Worm (Caenorhabditis elegans) whole organism, midembryonic: ENCODE measurements around the gene gst-9.

Source experiments
- T22C8.4 ChIP-seq: fragments of 200-800 bp; sonication (Bioruptor generic); IDR thresholded peaks from 2 replicates; pipeline ENCODE4 v1.3.6; 2022; ENCODE audit warnings: missing genetic modification characterization, missing compliant biosample characterization
- flt-1 ChIP-seq: fragments of 200-800 bp; sonication (Bioruptor generic); IDR thresholded peaks from 2 replicates; pipeline ENCODE4 v1.3.6; 2022; ENCODE audit warnings: missing genetic modification characterization, missing compliant biosample characterization
- klf-2 ChIP-seq: fragments of 200-800 bp; sonication (Bioruptor generic); conservative IDR thresholded peaks from 2 replicates; pipeline ENCODE4 v1.3.6; 2022; ENCODE audit warnings: missing genetic modification reagents, missing genetic modification characterization, missing compliant biosample characterization
- med-1 ChIP-seq: sonication (generic microtip); optimal IDR thresholded peaks from 2 replicates; lab custom pipeline; 2017; ENCODE audit warnings: missing genetic modification characterization, mild to moderate bottlenecking, missing compliant biosample characterization, antibody characterized with exemption, missing genetic modification reagents; ENCODE audit not compliant: insufficient read depth
- ref-1 ChIP-seq: fragments of 200-800 bp; sonication (Bioruptor generic); conservative IDR thresholded peaks from 2 replicates; pipeline ENCODE4 v1.3.6; 2022; ENCODE audit warnings: missing genetic modification reagents, missing genetic modification characterization, missing compliant biosample characterization
- tab-1 ChIP-seq: fragments of 200-800 bp; sonication (Bioruptor generic); IDR thresholded peaks from 2 replicates; pipeline ENCODE4 v1.3.6; 2022; ENCODE audit warnings: missing genetic modification characterization, missing compliant biosample characterization
- ztf-23 ChIP-seq: fragments of 200-800 bp; sonication (Bioruptor generic); IDR thresholded peaks from 2 replicates; pipeline ENCODE4 v1.3.6; 2022; ENCODE audit warnings: missing genetic modification reagents, missing genetic modification characterization, missing compliant biosample characterization
- ztf-29 ChIP-seq: fragments of 200-800 bp; sonication (Bioruptor generic); IDR thresholded peaks from 2 replicates; pipeline ENCODE4 v1.3.6; 2022; ENCODE audit warnings: missing genetic modification reagents, missing genetic modification characterization, missing compliant biosample characterization

DNA sequence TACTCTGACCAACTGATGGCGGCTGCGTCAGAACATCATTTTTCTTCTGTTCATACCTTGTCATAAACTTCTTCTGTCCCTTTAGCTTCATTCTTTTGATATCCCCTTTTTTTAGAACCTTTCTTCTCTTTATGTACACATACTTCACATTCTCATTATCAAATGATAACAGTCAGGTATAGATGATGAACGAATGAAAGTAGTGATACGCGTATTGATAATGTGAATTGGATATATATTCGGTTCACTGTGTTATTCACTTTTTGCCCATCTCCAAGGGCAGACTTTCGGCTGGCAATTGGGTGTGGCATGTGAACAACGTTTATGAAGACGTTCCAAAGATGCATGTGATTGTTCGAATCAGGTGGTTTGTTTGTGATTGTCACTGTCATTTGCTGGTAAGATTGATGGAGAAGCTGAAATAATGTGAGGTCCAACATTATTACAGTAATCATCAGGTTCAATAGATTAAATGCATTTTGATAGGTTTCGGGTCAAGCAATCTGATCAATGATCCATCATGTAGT is 17.0 kb upstream of the gst-9 start, which contains the start of gene F11G11.15:
- no peak for TF ChIP-seq ref-1 (GFP tag; lab: Robert Waterston, UW)
- no peak for TF ChIP-seq flt-1 (GFP tag; lab: Robert Waterston, UW)
- TF ChIP-seq ztf-23: no peak
- TF ChIP-seq tab-1 (GFP tag; lab: Robert Waterston, UW): no peak
- TF ChIP-seq T22C8.4: no peak
- no peak for TF ChIP-seq klf-2 (GFP tag; lab: Robert Waterston, UW)
- no peak for TF ChIP-seq ztf-29 (GFP tag; lab: Robert Waterston, UW)
- TF ChIP-seq med-1 (GFP tag; lab: Kevin White, UChicago): no peak
